Fruit fly (Drosophila melanogaster) whole organism, embryonic: ENCODE results near the gene CG12106.

Experiments used
- ATbp ChIP-seq: fragments of 200-800 bp; sonication (Bioruptor generic); optimal IDR thresholded peaks from 2 replicates; lab custom pipeline; 2017; ENCODE audit warnings: missing biosample characterization, mild to moderate bottlenecking, missing genetic modification characterization, missing genetic modification reagents
- B-H2 ChIP-seq: fragments of 200-800 bp; sonication (Bioruptor generic); optimal IDR thresholded peaks from 2 replicates; lab custom pipeline; 2018; ENCODE audit warnings: missing biosample characterization, mild to moderate bottlenecking, missing genetic modification characterization
- Bdp1 ChIP-seq: fragments of 200-800 bp; sonication (Bioruptor generic); optimal IDR thresholded peaks from 3 replicates; lab custom pipeline; 2016; ENCODE audit warnings: missing biosample characterization, missing genetic modification characterization
- CG12071 ChIP-seq: fragments of 200-800 bp; sonication (Bioruptor generic); optimal IDR thresholded peaks from 3 replicates; lab custom pipeline; 2018; ENCODE audit warnings: missing biosample characterization, mild to moderate bottlenecking, missing genetic modification characterization
- CG14050 ChIP-seq: fragments of 200-800 bp; sonication (Bioruptor generic); IDR thresholded peaks from 3 replicates; pipeline ENCODE4 v1.3.6; 2022; ENCODE audit warnings: missing biosample characterization, missing genetic modification characterization
- CG17568 ChIP-seq: fragments of 200-800 bp; sonication (Bioruptor generic); optimal IDR thresholded peaks from 2 replicates; lab custom pipeline; 2018; ENCODE audit warnings: missing biosample characterization, mild to moderate bottlenecking, missing genetic modification characterization, moderate library complexity
- CG17912 ChIP-seq: fragments of 200-800 bp; sonication (Bioruptor generic); optimal IDR thresholded peaks from 2 replicates; lab custom pipeline; 2018; ENCODE audit warnings: missing biosample characterization, mild to moderate bottlenecking, missing genetic modification characterization
- CG1792 ChIP-seq: fragments of 200-800 bp; sonication (Bioruptor generic); optimal IDR thresholded peaks from 2 replicates; lab custom pipeline; 2016; ENCODE audit warnings: missing biosample characterization, missing genetic modification characterization
- CG1832 ChIP-seq: fragments of 200-800 bp; sonication (Bioruptor generic); optimal IDR thresholded peaks from 2 replicates; lab custom pipeline; 2017; ENCODE audit warnings: missing biosample characterization, mild to moderate bottlenecking, missing genetic modification characterization, inconsistent platforms
- CG3065 ChIP-seq: fragments of 200-800 bp; sonication (Bioruptor generic); optimal IDR thresholded peaks from 2 replicates; lab custom pipeline; 2016; ENCODE audit warnings: missing biosample characterization, missing genetic modification characterization
- CG3163 ChIP-seq: fragments of 200-800 bp; sonication (Bioruptor generic); optimal IDR thresholded peaks from 3 replicates; lab custom pipeline; 2016; ENCODE audit warnings: missing biosample characterization, missing genetic modification characterization
- CG3407 ChIP-seq: fragments of 200-800 bp; sonication (Bioruptor generic); optimal IDR thresholded peaks from 2 replicates; lab custom pipeline; 2018; ENCODE audit warnings: missing biosample characterization, mild to moderate bottlenecking, missing genetic modification characterization
- CG4328 ChIP-seq: fragments of 200-800 bp; sonication (Bioruptor generic); optimal IDR thresholded peaks from 3 replicates; lab custom pipeline; 2017; ENCODE audit warnings: missing biosample characterization, missing genetic modification reagents, missing genetic modification characterization
- CG7745 ChIP-seq: fragments of 200-800 bp; sonication (Bioruptor generic); optimal IDR thresholded peaks from 2 replicates; lab custom pipeline; 2018; ENCODE audit warnings: missing biosample characterization, mild to moderate bottlenecking, missing genetic modification characterization, moderate library complexity
- CG7987 ChIP-seq: fragments of 200-800 bp; sonication (Bioruptor generic); optimal IDR thresholded peaks from 2 replicates; lab custom pipeline; 2018; ENCODE audit warnings: missing biosample characterization, mild to moderate bottlenecking, missing genetic modification characterization, moderate library complexity
- CG8924 ChIP-seq: fragments of 200-800 bp; optimal IDR thresholded peaks from 3 replicates; lab custom pipeline; 2019; ENCODE audit warnings: missing biosample characterization, mild to moderate bottlenecking, missing genetic modification characterization, moderate library complexity
- CG8944 ChIP-seq: fragments of 200-800 bp; sonication (Bioruptor generic); optimal IDR thresholded peaks from 3 replicates; lab custom pipeline; 2016; ENCODE audit warnings: missing biosample characterization, missing genetic modification characterization
- E2f1 ChIP-seq: fragments of 200-800 bp; sonication (Bioruptor generic); IDR thresholded peaks from 2 replicates; pipeline ENCODE4 v1.3.6; 2022; ENCODE audit warnings: missing biosample characterization, missing genetic modification characterization
- Ets65A ChIP-seq: fragments of 200-800 bp; sonication (Bioruptor generic); peaks from one replicate; lab custom pipeline; 2016; ENCODE audit warnings: missing biosample characterization, missing genetic modification characterization
- Fer3 ChIP-seq: fragments of 200-800 bp; sonication (Bioruptor generic); optimal IDR thresholded peaks from 2 replicates; lab custom pipeline; 2018; ENCODE audit warnings: missing biosample characterization, mild to moderate bottlenecking, missing genetic modification characterization, moderate library complexity
- GATAe ChIP-seq: fragments of 200-800 bp; sonication (Bioruptor generic); conservative IDR thresholded peaks from 2 replicates; pipeline ENCODE4 v1.3.6; 2022; ENCODE audit warnings: missing biosample characterization, missing genetic modification characterization
- HLH54F ChIP-seq: fragments of 200-800 bp; sonication (Bioruptor generic); optimal IDR thresholded peaks from 3 replicates; lab custom pipeline; 2016; ENCODE audit warnings: missing biosample characterization, missing genetic modification characterization
- Hr78 ChIP-seq, 2 experiments: fragments of 200-800 bp in 1 of 2; fragments of >200 bp in 1 of 2; sonication (Bioruptor generic) in 1 of 2; optimal IDR thresholded peaks; 2 replicates each; lab custom pipeline; 2017 to 2019; ENCODE audit warnings: missing biosample characterization in 2 of 2, missing genetic modification characterization in 2 of 2, mild to moderate bottlenecking in 1 of 2, moderate library complexity in 1 of 2
- MESR4 ChIP-seq: fragments of 200-800 bp; sonication (Bioruptor generic); optimal IDR thresholded peaks from 2 replicates; lab custom pipeline; 2018; ENCODE audit warnings: missing biosample characterization, mild to moderate bottlenecking, missing genetic modification characterization, moderate library complexity
- Ptx1 ChIP-seq: fragments of 200-800 bp; sonication (Bioruptor generic); IDR thresholded peaks from 2 replicates; pipeline ENCODE4 v1.3.6; 2022; ENCODE audit warnings: missing biosample characterization, missing genetic modification characterization
- Sox102F ChIP-seq: fragments of 200-800 bp; sonication (Bioruptor generic); optimal IDR thresholded peaks from 2 replicates; lab custom pipeline; 2018; ENCODE audit warnings: missing biosample characterization, mild to moderate bottlenecking, missing genetic modification characterization, moderate library complexity
- Xrp1 ChIP-seq: fragments of 200-800 bp; sonication (Bioruptor generic); IDR thresholded peaks from 2 replicates; pipeline ENCODE4 v1.3.6; 2022; ENCODE audit warnings: missing biosample characterization, missing genetic modification characterization
- amos ChIP-seq: fragments of 200-800 bp; sonication (Bioruptor generic); IDR thresholded peaks from 2 replicates; pipeline ENCODE4 v1.3.6; 2022; ENCODE audit warnings: missing biosample characterization, missing genetic modification characterization; ENCODE audit not compliant: partially characterized antibody
- ash1 ChIP-seq: fragments of 200-800 bp; sonication (Bioruptor generic); optimal IDR thresholded peaks from 2 replicates; lab custom pipeline; 2018; ENCODE audit warnings: missing biosample characterization, mild to moderate bottlenecking, missing genetic modification characterization
- chm ChIP-seq: fragments of 200-800 bp; sonication (Bioruptor generic); IDR thresholded peaks from 2 replicates; pipeline ENCODE4 v1.3.6; 2022; ENCODE audit warnings: missing biosample characterization, missing genetic modification characterization
- chn ChIP-seq: fragments of 200-800 bp; sonication (Bioruptor generic); optimal IDR thresholded peaks from 2 replicates; lab custom pipeline; 2016; ENCODE audit warnings: missing biosample characterization, missing genetic modification characterization
- dan ChIP-seq: fragments of 200-800 bp; sonication (Bioruptor generic); IDR thresholded peaks from 2 replicates; pipeline ENCODE4 v1.3.6; 2022; ENCODE audit warnings: missing biosample characterization, missing genetic modification characterization
- eve ChIP-seq, 2 experiments: fragments of >200 bp; optimal IDR thresholded peaks; 2 replicates each; lab custom pipeline; 2017; ENCODE audit warnings: missing biosample characterization in 2 of 2, missing genetic modification characterization in 2 of 2
- fd64A ChIP-seq: fragments of 200-800 bp; sonication (Bioruptor generic); optimal IDR thresholded peaks from 3 replicates; lab custom pipeline; 2018; ENCODE audit warnings: missing biosample characterization, mild to moderate bottlenecking, missing genetic modification characterization
- grau ChIP-seq: fragments of 200-800 bp; optimal IDR thresholded peaks from 3 replicates; lab custom pipeline; 2019; ENCODE audit warnings: missing biosample characterization, mild to moderate bottlenecking, missing genetic modification characterization, moderate library complexity
- hbn ChIP-seq: fragments of 200-800 bp; sonication (Bioruptor generic); IDR thresholded peaks from 2 replicates; pipeline ENCODE4 v1.3.6; 2022; ENCODE audit warnings: missing biosample characterization, missing genetic modification characterization; ENCODE audit not compliant: partially characterized antibody
- insv ChIP-seq, 2 experiments: fragments of 200-800 bp; sonication (Bioruptor generic); optimal IDR thresholded peaks; 3 replicates each; lab custom pipeline; 2016 to 2018; ENCODE audit warnings: missing biosample characterization in 2 of 2, missing genetic modification characterization in 2 of 2
- mam ChIP-seq: fragments of 200-800 bp; sonication (Bioruptor generic); optimal IDR thresholded peaks from 3 replicates; lab custom pipeline; 2016; ENCODE audit warnings: missing biosample characterization, missing genetic modification characterization
- nerfin-1 ChIP-seq: fragments of 200-800 bp; sonication (Bioruptor generic); optimal IDR thresholded peaks from 3 replicates; lab custom pipeline; 2019; ENCODE audit warnings: missing biosample characterization, mild to moderate bottlenecking, missing genetic modification characterization, moderate library complexity
- nerfin-2 ChIP-seq: fragments of 200-800 bp; sonication (Bioruptor generic); IDR thresholded peaks from 2 replicates; pipeline ENCODE4 v1.3.6; 2022; ENCODE audit warnings: missing biosample characterization, missing genetic modification characterization; ENCODE audit not compliant: partially characterized antibody
- onecut ChIP-seq: fragments of 200-800 bp; sonication (Bioruptor generic); IDR thresholded peaks from 2 replicates; pipeline ENCODE4 v1.3.6; 2022; ENCODE audit warnings: missing biosample characterization, missing genetic modification characterization
- pb ChIP-seq: fragments of 200-800 bp; sonication (Bioruptor generic); optimal IDR thresholded peaks from 3 replicates; lab custom pipeline; 2016; ENCODE audit warnings: missing biosample characterization, missing genetic modification characterization
- schlank ChIP-seq: fragments of 200-800 bp; sonication (Bioruptor generic); optimal IDR thresholded peaks from 2 replicates; lab custom pipeline; 2018; ENCODE audit warnings: missing biosample characterization, mild to moderate bottlenecking, missing genetic modification characterization
- shn ChIP-seq: fragments of 200-800 bp; sonication (Bioruptor generic); optimal IDR thresholded peaks from 3 replicates; lab custom pipeline; 2016; ENCODE audit warnings: missing biosample characterization, missing genetic modification characterization
- sima ChIP-seq: fragments of 200-800 bp; sonication (Bioruptor generic); optimal IDR thresholded peaks from 2 replicates; lab custom pipeline; 2016; ENCODE audit warnings: missing biosample characterization, missing genetic modification characterization
- slp2 ChIP-seq: fragments of 200-800 bp; sonication (Bioruptor generic); optimal IDR thresholded peaks from 2 replicates; lab custom pipeline; 2016; ENCODE audit warnings: missing biosample characterization, missing genetic modification characterization
- tna ChIP-seq: fragments of 200-800 bp; sonication (Bioruptor generic); IDR thresholded peaks from 2 replicates; pipeline ENCODE4 v1.3.6; 2022; ENCODE audit warnings: missing biosample characterization, missing genetic modification characterization; ENCODE audit not compliant: partially characterized antibody
- tx ChIP-seq: fragments of 200-800 bp; sonication (Bioruptor generic); optimal IDR thresholded peaks from 2 replicates; lab custom pipeline; 2016; ENCODE audit warnings: missing biosample characterization, missing genetic modification characterization
- wor ChIP-seq: fragments of 200-800 bp; sonication (Bioruptor generic); IDR thresholded peaks from 2 replicates; pipeline ENCODE4 v1.3.6; 2022; ENCODE audit warnings: missing biosample characterization, missing genetic modification characterization
- zen2 ChIP-seq: fragments of 200-800 bp; sonication (Bioruptor generic); IDR thresholded peaks from 3 replicates; pipeline ENCODE4 v1.3.6; 2022; ENCODE audit warnings: missing biosample characterization, missing genetic modification characterization; ENCODE audit not compliant: partially characterized antibody
- zf30C ChIP-seq: fragments of 200-800 bp; sonication (Bioruptor generic); optimal IDR thresholded peaks from 3 replicates; lab custom pipeline; 2018; ENCODE audit warnings: missing biosample characterization, mild to moderate bottlenecking, missing genetic modification characterization

The CG12106 gene

DNA sequence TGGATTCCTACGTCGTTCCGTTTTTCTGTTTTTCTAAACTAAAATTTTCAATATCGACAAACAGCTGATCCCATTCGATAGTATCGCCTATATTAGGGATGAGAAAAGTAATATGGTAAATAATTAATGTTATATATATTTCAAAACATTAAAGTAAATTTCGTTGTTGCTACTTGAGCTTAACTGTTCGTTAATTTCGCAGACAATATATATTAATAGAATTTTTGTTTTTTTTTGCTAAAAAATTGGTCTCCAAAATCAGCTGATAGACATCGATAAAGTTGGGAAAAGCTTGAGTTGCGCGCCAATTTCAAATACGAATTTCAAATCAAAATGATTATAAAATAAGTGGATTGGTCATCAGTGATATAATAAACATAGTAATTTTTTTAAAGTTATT is 2.7 kb downstream of the CG12106 start, which contains the start of gene CG12118 (continued):
- TF ChIP-seq grau (tag; lab: Kevin White, UChicago) (peak; percentile 67), onecut (GFP tag; lab: Robert Waterston, UW) (peak; percentile 14; the same call in 1 of the 2 replicates), E2f1 (GFP tag; lab: Robert Waterston, UW) (peak; percentile 80), eve (GFP tag; optimal IDR thresholded peaks at IDR 0.05; lab: Kevin White, UChicago) (no peak), zen2 (peak; percentile 69; the same call in 1 of the 3 replicates), Ptx1 (GFP tag; lab: Robert Waterston, UW) (peak; percentile 86), CG7987 (GFP tag; lab: Kevin White, UChicago) (peak; percentile 44), Hr78 (GFP tag; optimal IDR thresholded peaks at IDR 0.05; lab: Kevin White, UChicago) (no peak), Xrp1 (peak; percentile 80), nerfin-1 (peak; percentile 59), dan (GFP tag; lab: Robert Waterston, UW) (no peak), pb (GFP tag; lab: Kevin White, UChicago) (no peak), sima (GFP tag; lab: Kevin White, UChicago) (no peak), Sox102F (GFP tag; lab: Kevin White, UChicago) (peak; percentile 87), tna (GFP tag; lab: Robert Waterston, UW) (peak; percentile 81; the same call in 1 of the 2 replicates), CG1792 (GFP tag; lab: Kevin White, UChicago) (no peak), fd64A (no peak), chm (GFP tag; lab: Robert Waterston, UW) (peak; percentile 92), Bdp1 (GFP tag; lab: Kevin White, UChicago) (peak; percentile 43), CG4328 (GFP tag; lab: Kevin White, UChicago) (peak; percentile 45), slp2 (GFP tag; lab: Kevin White, UChicago) (no peak), GATAe (GFP tag; lab: Robert Waterston, UW) (no peak; the same call in 1 of the 2 replicates), CG8924 (peak; percentile 63), CG12071 (GFP tag; lab: Kevin White, UChicago) (no peak), CG7745 (no peak), zf30C (GFP tag; lab: Kevin White, UChicago) (no peak), CG8944 (GFP tag; lab: Kevin White, UChicago) (peak; percentile 29), CG17912 (no peak), HLH54F (GFP tag; lab: Kevin White, UChicago) (peak; percentile 15), CG3163 (GFP tag; lab: Kevin White, UChicago) (no peak), CG1832 (GFP tag; lab: Kevin White, UChicago) (no peak), mam (GFP tag; lab: Kevin White, UChicago) (peak; percentile 55), ATbp (GFP tag; lab: Kevin White, UChicago) (peak; percentile 30), Ets65A (GFP tag; lab: Kevin White, UChicago) (peak; percentile 18), amos (GFP tag; lab: Robert Waterston, UW) (peak; percentile 90), hbn (GFP tag; lab: Robert Waterston, UW) (peak; percentile 81), Fer3 (tag; lab: Kevin White, UChicago) (peak; percentile 75), schlank (tag; lab: Kevin White, UChicago) (no peak), insv (GFP tag; optimal IDR thresholded peaks at IDR 0.05; lab: Kevin White, UChicago) (peak in 1 of 2 experiments; percentile 7), CG3407 (GFP tag; lab: Kevin White, UChicago) (peak; percentile 48), wor (GFP tag; lab: Robert Waterston, UW) (peak; percentile 67), shn (GFP tag; lab: Kevin White, UChicago) (no peak), B-H2 (GFP tag; lab: Kevin White, UChicago) (peak; percentile 81), CG3065 (peak; percentile 59), chn (GFP tag; lab: Kevin White, UChicago) (peak; percentile 57), CG14050 (GFP tag; lab: Robert Waterston, UW) (peak; percentile 65), CG17568 (GFP tag; lab: Kevin White, UChicago) (no peak), nerfin-2 (GFP tag; lab: Robert Waterston, UW) (peak; percentile 89), ash1 (no peak), tx (peak; percentile 12), MESR4 (GFP tag; lab: Kevin White, UChicago) (no peak)
